Fruit fly (Drosophila melanogaster) whole organism, embryonic: ENCODE measurements around the gene CG11839.
A peak's percentile ranks its signal among the peaks of the same experiment; 100 is the strongest.

ENCODE experiments used
- B-H1 ChIP-seq: fragments of 200-800 bp; sonication (Bioruptor generic); IDR thresholded peaks from 3 replicates; pipeline ENCODE4 v1.3.6; 2022; ENCODE audit warnings: missing biosample characterization, missing genetic modification characterization
- CG10147 ChIP-seq: fragments of 200-800 bp; sonication (Bioruptor generic); optimal IDR thresholded peaks from 2 replicates; lab custom pipeline; 2019; ENCODE audit warnings: missing biosample characterization, mild to moderate bottlenecking, missing genetic modification characterization, moderate library complexity
- CG10565 ChIP-seq: fragments of 200-800 bp; sonication (Bioruptor generic); optimal IDR thresholded peaks from 3 replicates; lab custom pipeline; 2016; ENCODE audit warnings: missing biosample characterization, mild to moderate bottlenecking, missing genetic modification characterization
- CG11085 ChIP-seq: fragments of 200-800 bp; sonication (Bioruptor generic); IDR thresholded peaks from 2 replicates; pipeline ENCODE4 v1.3.6; 2022; ENCODE audit warnings: missing biosample characterization, missing genetic modification characterization
- CG11456 ChIP-seq: fragments of 200-800 bp; sonication (Bioruptor generic); IDR thresholded peaks from 3 replicates; pipeline ENCODE4 v1.3.6; 2022; ENCODE audit warnings: missing biosample characterization, missing genetic modification characterization
- CG11504 ChIP-seq: fragments of 200-800 bp; sonication (Bioruptor generic); optimal IDR thresholded peaks from 3 replicates; lab custom pipeline; 2019; ENCODE audit warnings: missing biosample characterization, mild to moderate bottlenecking, missing genetic modification characterization, moderate library complexity
- CG14860 ChIP-seq: fragments of 200-800 bp; sonication (Bioruptor generic); IDR thresholded peaks from 3 replicates; pipeline ENCODE4 v1.3.6; 2022; ENCODE audit warnings: missing biosample characterization, missing genetic modification characterization; ENCODE audit not compliant: partially characterized antibody
- CG1529 ChIP-seq: fragments of 200-800 bp; sonication (Bioruptor generic); optimal IDR thresholded peaks from 3 replicates; lab custom pipeline; 2018; ENCODE audit warnings: missing biosample characterization, missing genetic modification characterization
- CG17186 ChIP-seq: fragments of 200-800 bp; sonication (Bioruptor generic); optimal IDR thresholded peaks from 3 replicates; lab custom pipeline; 2017; ENCODE audit warnings: missing biosample characterization, missing genetic modification reagents, missing genetic modification characterization
- CG17359 ChIP-seq: fragments of 200-800 bp; sonication (Bioruptor generic); optimal IDR thresholded peaks from 3 replicates; lab custom pipeline; 2018; ENCODE audit warnings: missing biosample characterization, mild to moderate bottlenecking, missing genetic modification characterization, moderate library complexity
- CG2712 ChIP-seq: fragments of 200-800 bp; optimal IDR thresholded peaks from 3 replicates; lab custom pipeline; 2019; ENCODE audit warnings: missing biosample characterization, mild to moderate bottlenecking, missing genetic modification characterization, moderate library complexity
- CG2875 ChIP-seq: fragments of 200-800 bp; sonication (Bioruptor generic); optimal IDR thresholded peaks from 2 replicates; lab custom pipeline; 2017; ENCODE audit warnings: missing biosample characterization, mild to moderate bottlenecking, missing genetic modification characterization, missing genetic modification reagents
- CG2889 ChIP-seq: fragments of 200-800 bp; sonication (Bioruptor generic); IDR thresholded peaks from 3 replicates; pipeline ENCODE4 v1.3.6; 2022; ENCODE audit warnings: missing biosample characterization, missing genetic modification characterization
- CG31388 ChIP-seq: fragments of 200-800 bp; sonication (Bioruptor generic); optimal IDR thresholded peaks from 2 replicates; lab custom pipeline; 2016; ENCODE audit warnings: missing biosample characterization, missing genetic modification characterization
- CG3163 ChIP-seq: fragments of 200-800 bp; sonication (Bioruptor generic); optimal IDR thresholded peaks from 3 replicates; lab custom pipeline; 2016; ENCODE audit warnings: missing biosample characterization, missing genetic modification characterization
- CG4730 ChIP-seq: fragments of 200-800 bp; sonication (Bioruptor generic); IDR thresholded peaks from 2 replicates; pipeline ENCODE4 v1.3.6; 2022; ENCODE audit warnings: missing biosample characterization, missing genetic modification characterization
- CG7786 ChIP-seq: fragments of 200-800 bp; sonication (Bioruptor generic); optimal IDR thresholded peaks from 2 replicates; lab custom pipeline; 2016; ENCODE audit warnings: missing biosample characterization, missing genetic modification characterization
- CG8281 ChIP-seq: fragments of 200-800 bp; sonication (Bioruptor generic); optimal IDR thresholded peaks from 2 replicates; lab custom pipeline; 2018; ENCODE audit warnings: missing biosample characterization, mild to moderate bottlenecking, missing genetic modification characterization, moderate library complexity
- CG9817 ChIP-seq: fragments of 200-800 bp; sonication (Bioruptor generic); optimal IDR thresholded peaks from 2 replicates; lab custom pipeline; 2018; ENCODE audit warnings: missing biosample characterization, mild to moderate bottlenecking, missing genetic modification characterization, moderate library complexity
- D19A ChIP-seq: fragments of 200-800 bp; optimal IDR thresholded peaks from 3 replicates; lab custom pipeline; 2019; ENCODE audit warnings: missing biosample characterization, mild to moderate bottlenecking, missing genetic modification characterization, moderate library complexity
- Dbx ChIP-seq: fragments of 200-800 bp; sonication (Bioruptor generic); IDR thresholded peaks from 3 replicates; pipeline ENCODE4 v1.3.6; 2022; ENCODE audit warnings: missing biosample characterization, missing genetic modification characterization
- Dp ChIP-seq: fragments of 200-800 bp; sonication (Bioruptor generic); optimal IDR thresholded peaks from 2 replicates; lab custom pipeline; 2018; ENCODE audit warnings: missing biosample characterization, mild to moderate bottlenecking, missing genetic modification characterization, moderate library complexity
- E2f2 ChIP-seq: fragments of 200-800 bp; sonication (Bioruptor generic); IDR thresholded peaks from 2 replicates; pipeline ENCODE4 v1.3.6; 2022; ENCODE audit warnings: missing biosample characterization, missing genetic modification characterization
- ERR ChIP-seq: fragments of 200-800 bp; sonication (Bioruptor generic); optimal IDR thresholded peaks from 2 replicates; lab custom pipeline; 2016; ENCODE audit warnings: missing biosample characterization, missing genetic modification characterization
- Fer3 ChIP-seq: fragments of 200-800 bp; sonication (Bioruptor generic); optimal IDR thresholded peaks from 2 replicates; lab custom pipeline; 2018; ENCODE audit warnings: missing biosample characterization, mild to moderate bottlenecking, missing genetic modification characterization, moderate library complexity
- GATAe ChIP-seq: fragments of 200-800 bp; sonication (Bioruptor generic); conservative IDR thresholded peaks from 2 replicates; pipeline ENCODE4 v1.3.6; 2022; ENCODE audit warnings: missing biosample characterization, missing genetic modification characterization
- Hand ChIP-seq: fragments of 200-800 bp; sonication (Bioruptor generic); optimal IDR thresholded peaks from 2 replicates; lab custom pipeline; 2017; ENCODE audit warnings: mild to moderate bottlenecking, missing biosample characterization, missing genetic modification reagents, missing genetic modification characterization
- Hr39 ChIP-seq: fragments of >200 bp; optimal IDR thresholded peaks from 2 replicates; lab custom pipeline; 2017
- Hr51 ChIP-seq, 2 experiments: fragments of 200-800 bp; sonication (Bioruptor generic); optimal IDR thresholded peaks; 2 replicates in 1 of 2; 3 replicates in 1 of 2; lab custom pipeline; 2016 to 2018; ENCODE audit warnings: missing biosample characterization in 2 of 2, missing genetic modification characterization in 2 of 2, mild to moderate bottlenecking in 1 of 2, moderate library complexity in 1 of 2
- Hsf ChIP-seq: fragments of 200-800 bp; sonication (Bioruptor generic); optimal IDR thresholded peaks from 3 replicates; lab custom pipeline; 2016; ENCODE audit warnings: missing biosample characterization, missing genetic modification characterization
- Meics ChIP-seq: fragments of 200-800 bp; sonication (Bioruptor generic); optimal IDR thresholded peaks from 2 replicates; lab custom pipeline; 2017; ENCODE audit warnings: missing biosample characterization, mild to moderate bottlenecking, missing genetic modification characterization
- NFAT ChIP-seq: fragments of 200-800 bp; sonication (Bioruptor generic); IDR thresholded peaks from 2 replicates; pipeline ENCODE4 v1.3.6; 2022; ENCODE audit warnings: missing biosample characterization, missing genetic modification characterization
- Opbp ChIP-seq: fragments of 200-800 bp; sonication (Bioruptor generic); IDR thresholded peaks from 3 replicates; pipeline ENCODE4 v1.3.6; 2022; ENCODE audit warnings: missing biosample characterization, missing genetic modification characterization; ENCODE audit not compliant: partially characterized antibody
- abd-A ChIP-seq: fragments of 200-800 bp; sonication (Bioruptor generic); optimal IDR thresholded peaks from 3 replicates; lab custom pipeline; 2019; ENCODE audit warnings: missing biosample characterization, mild to moderate bottlenecking, missing genetic modification characterization, moderate library complexity
- bowl ChIP-seq: fragments of 200-800 bp; sonication (Bioruptor generic); IDR thresholded peaks from 2 replicates; pipeline ENCODE4 v1.3.6; 2022; ENCODE audit warnings: missing biosample characterization, missing genetic modification characterization
- chif ChIP-seq, 2 experiments: fragments of 200-800 bp; sonication (Bioruptor generic); optimal IDR thresholded peaks; 3 replicates each; lab custom pipeline; 2016; ENCODE audit warnings: missing biosample characterization in 2 of 2, missing genetic modification characterization in 2 of 2
- crol ChIP-seq: fragments of 200-800 bp; sonication (Bioruptor generic); IDR thresholded peaks from 2 replicates; pipeline ENCODE4 v1.3.6; 2022; ENCODE audit warnings: missing biosample characterization, missing genetic modification characterization
- dmrt99B ChIP-seq: fragments of 200-800 bp; sonication (Bioruptor generic); optimal IDR thresholded peaks from 2 replicates; lab custom pipeline; 2018; ENCODE audit warnings: missing biosample characterization, mild to moderate bottlenecking, missing genetic modification characterization, moderate library complexity
- esg ChIP-seq: fragments of 200-800 bp; sonication (Bioruptor generic); conservative IDR thresholded peaks from 2 replicates; pipeline ENCODE4 v1.3.6; 2022; ENCODE audit warnings: missing biosample characterization, missing genetic modification characterization
- eve ChIP-seq, 2 experiments: fragments of >200 bp; optimal IDR thresholded peaks; 2 replicates each; lab custom pipeline; 2017; ENCODE audit warnings: missing biosample characterization in 2 of 2, missing genetic modification characterization in 2 of 2
- gfzf ChIP-seq: fragments of 200-800 bp; sonication (Bioruptor generic); optimal IDR thresholded peaks from 2 replicates; lab custom pipeline; 2016; ENCODE audit warnings: missing biosample characterization, mild to moderate bottlenecking, missing genetic modification characterization, moderate library complexity
- grn ChIP-seq: fragments of 200-800 bp; sonication (Bioruptor generic); optimal IDR thresholded peaks from 3 replicates; lab custom pipeline; 2017; ENCODE audit warnings: missing biosample characterization, missing genetic modification characterization
- hbn ChIP-seq: fragments of 200-800 bp; sonication (Bioruptor generic); IDR thresholded peaks from 2 replicates; pipeline ENCODE4 v1.3.6; 2022; ENCODE audit warnings: missing biosample characterization, missing genetic modification characterization; ENCODE audit not compliant: partially characterized antibody
- knrl ChIP-seq: fragments of 200-800 bp; sonication (Bioruptor generic); IDR thresholded peaks from 3 replicates; pipeline ENCODE4 v1.3.6; 2022; ENCODE audit warnings: missing biosample characterization, missing genetic modification characterization; ENCODE audit not compliant: partially characterized antibody
- mam ChIP-seq: fragments of 200-800 bp; sonication (Bioruptor generic); optimal IDR thresholded peaks from 3 replicates; lab custom pipeline; 2016; ENCODE audit warnings: missing biosample characterization, missing genetic modification characterization
- onecut ChIP-seq: fragments of 200-800 bp; sonication (Bioruptor generic); IDR thresholded peaks from 2 replicates; pipeline ENCODE4 v1.3.6; 2022; ENCODE audit warnings: missing biosample characterization, missing genetic modification characterization
- pho ChIP-seq: fragments of 200-800 bp; sonication (Bioruptor generic); optimal IDR thresholded peaks from 2 replicates; lab custom pipeline; 2016; ENCODE audit warnings: missing biosample characterization, missing genetic modification characterization
- sc ChIP-seq, 3 experiments: fragments of >200 bp in 2 of 3; fragments of 200-800 bp in 1 of 3; sonication (Bioruptor generic) in 1 of 3; optimal IDR thresholded peaks; 2 replicates in 2 of 3; 3 replicates in 1 of 3; lab custom pipeline; 2017; ENCODE audit warnings: mild to moderate bottlenecking in 1 of 3, missing biosample characterization in 1 of 3, missing genetic modification characterization in 1 of 3, missing genetic modification reagents in 1 of 3
- sr ChIP-seq: fragments of 200-800 bp; sonication (Bioruptor generic); IDR thresholded peaks from 3 replicates; pipeline ENCODE4 v1.3.6; 2022; ENCODE audit warnings: missing biosample characterization, missing genetic modification characterization
- ssp ChIP-seq: fragments of 200-800 bp; sonication (Bioruptor generic); IDR thresholded peaks from 2 replicates; pipeline ENCODE4 v1.3.6; 2022; ENCODE audit warnings: missing biosample characterization, missing genetic modification characterization
- unc-4 ChIP-seq: fragments of 200-800 bp; sonication (Bioruptor generic); IDR thresholded peaks from 2 replicates; pipeline ENCODE4 v1.3.6; 2022; ENCODE audit warnings: missing biosample characterization, missing genetic modification characterization; ENCODE audit not compliant: partially characterized antibody

Gene CG11839

dm6 chr3R:25047504-25047903 is 22.2 kb upstream of the CG11839 start, which contains the start of gene CG11790 (continued):
- TF ChIP-seq mam (GFP tag; lab: Kevin White, UChicago) (no peak), ERR (GFP tag; lab: Kevin White, UChicago) (no peak), bowl (GFP tag; lab: Robert Waterston, UW) (no peak), CG11085 (GFP tag; lab: Robert Waterston, UW) (no peak), Hr51 (GFP tag; optimal IDR thresholded peaks at IDR 0.05; lab: Kevin White, UChicago) (no peak), knrl (GFP tag; lab: Robert Waterston, UW) (peak; percentile 73; the same call in 1 of the 3 replicates), CG17359 (tag; lab: Kevin White, UChicago) (no peak), onecut (GFP tag; lab: Robert Waterston, UW) (no peak), CG11456 (GFP tag; lab: Robert Waterston, UW) (no peak), CG2875 (GFP tag; lab: Kevin White, UChicago) (no peak), Dbx (no peak), CG7786 (GFP tag; lab: Kevin White, UChicago) (no peak), Opbp (GFP tag; lab: Robert Waterston, UW) (peak; percentile 84; the same call in 2 of the 3 replicates), CG11504 (tag; lab: Kevin White, UChicago) (no peak), Hsf (GFP tag; lab: Kevin White, UChicago) (no peak), eve (GFP tag; optimal IDR thresholded peaks at IDR 0.05; lab: Kevin White, UChicago) (no peak), dmrt99B (tag; lab: Kevin White, UChicago) (no peak), CG10147 (GFP tag; lab: Kevin White, UChicago) (no peak), NFAT (no peak), CG4730 (GFP tag; lab: Robert Waterston, UW) (no peak), GATAe (GFP tag; lab: Robert Waterston, UW) (no peak), Hand (GFP tag; lab: Kevin White, UChicago) (no peak), Dp (GFP tag; lab: Kevin White, UChicago) (peak; percentile 7), B-H1 (no peak), gfzf (GFP tag; lab: Kevin White, UChicago) (peak; percentile 25), CG17186 (GFP tag; lab: Kevin White, UChicago) (peak; percentile 18), hbn (peak; percentile 73; the same call in 1 of the 2 replicates), grn (GFP tag; lab: Kevin White, UChicago) (no peak), CG31388 (no peak), E2f2 (GFP tag; lab: Robert Waterston, UW) (0 out of 2 replicates have a peak, but pooled peaks have one; percentile 21), abd-A (no peak), CG14860 (GFP tag; lab: Robert Waterston, UW) (peak; percentile 71), CG1529 (no peak), CG9817 (tag; lab: Kevin White, UChicago) (no peak), CG2712 (tag; lab: Kevin White, UChicago) (no peak), sc (optimal IDR thresholded peaks at IDR 0.05; lab: Kevin White, UChicago) (no peak), sc (GFP tag; optimal IDR thresholded peaks at IDR 0.05; lab: Kevin White, UChicago) (no peak), sr (GFP tag; lab: Robert Waterston, UW) (no peak), crol (GFP tag; lab: Robert Waterston, UW) (no peak), pho (GFP tag; lab: Kevin White, UChicago) (no peak), CG8281 (tag; lab: Kevin White, UChicago) (no peak), Meics (GFP tag; lab: Kevin White, UChicago) (no peak), unc-4 (GFP tag; lab: Robert Waterston, UW) (peak; percentile 80), D19A (tag; lab: Kevin White, UChicago) (no peak), ssp (GFP tag; lab: Robert Waterston, UW) (no peak), CG3163 (GFP tag; lab: Kevin White, UChicago) (no peak), Hr39 (no peak), CG10565 (GFP tag; lab: Kevin White, UChicago) (no peak), chif (GFP tag; optimal IDR thresholded peaks at IDR 0.05; lab: Kevin White, UChicago) (no peak), esg (GFP tag; lab: Robert Waterston, UW) (no peak), CG2889 (GFP tag; lab: Robert Waterston, UW) (no peak), Fer3 (no peak)
